Fruit fly (Drosophila melanogaster): Measurements from ENCODE around the gene CG9427.

Gene CG9427

dm6 chr3R:9605084-9605483, 21.6 kb downstream of the CG9427 start (continued):
- TF ChIP-seq Sox100B (GFP tag; optimal IDR thresholded peaks at IDR 0.05) (no peak), CG9797 (GFP tag; optimal IDR thresholded peaks at IDR 0.05) (no peak), MBD-R2 (GFP tag; IDR thresholded peaks at IDR 0.05) (no peak), Gsc (GFP tag; IDR thresholded peaks at IDR 0.05) (no peak), btn (GFP tag; optimal IDR thresholded peaks at IDR 0.05) (peak; percentile 13), PHDP (tag; optimal IDR thresholded peaks at IDR 0.05) (no peak), Atf3 (GFP tag; optimal IDR thresholded peaks at IDR 0.05) (no peak), Dek (tag; optimal IDR thresholded peaks at IDR 0.05) (no peak), chinmo (GFP tag; IDR thresholded peaks at IDR 0.05; ENCODE audit: partially characterized antibody) (no peak), CG11456 (GFP tag; IDR thresholded peaks at IDR 0.05) (no peak), D19A (tag; optimal IDR thresholded peaks at IDR 0.05) (peak; percentile 50), CG6272 (GFP tag; IDR thresholded peaks at IDR 0.05) (no peak), CG7745 (tag; optimal IDR thresholded peaks at IDR 0.05) (no peak), insv (GFP tag; optimal IDR thresholded peaks at IDR 0.05) (no peak), CG17612 (GFP tag; IDR thresholded peaks at IDR 0.05) (no peak), Dip3 (GFP tag; optimal IDR thresholded peaks at IDR 0.05) (no peak), gt (GFP tag; IDR thresholded peaks at IDR 0.05) (no peak), CG13624 (GFP tag; optimal IDR thresholded peaks at IDR 0.05) (no peak), otp (GFP tag; IDR thresholded peaks at IDR 0.05) (peak; percentile 54; the same call in 1 of the 3 replicates), CG15269 (tag; optimal IDR thresholded peaks at IDR 0.05) (no peak), danr (GFP tag; IDR thresholded peaks at IDR 0.05) (no peak), stwl (tag; optimal IDR thresholded peaks at IDR 0.05) (peak; percentile 2), H15 (GFP tag; IDR thresholded peaks at IDR 0.05) (0 out of 3 replicates have a peak, but pooled peaks have one; percentile 36), abd-A (tag; optimal IDR thresholded peaks at IDR 0.05) (no peak), eyg (GFP tag; optimal IDR thresholded peaks at IDR 0.05) (no peak), sna (GFP tag; IDR thresholded peaks at IDR 0.05; ENCODE audit: partially characterized antibody) (no peak), ato (GFP tag; IDR thresholded peaks at IDR 0.05; ENCODE audit: partially characterized antibody) (no peak), Asciz (GFP tag; optimal IDR thresholded peaks at IDR 0.05) (no peak), sqz (GFP tag; optimal IDR thresholded peaks at IDR 0.05) (no peak), da (GFP tag; optimal IDR thresholded peaks at IDR 0.05) (no peak), scrt (GFP tag; optimal IDR thresholded peaks at IDR 0.05) (no peak), kay (GFP tag; optimal IDR thresholded peaks at IDR 0.05) (no peak), Bgb (GFP tag; IDR thresholded peaks at IDR 0.05; ENCODE audit: partially characterized antibody) (no peak), nom (GFP tag; optimal IDR thresholded peaks at IDR 0.05) (peak; percentile 37), CG42726 (GFP tag; IDR thresholded peaks at IDR 0.05; ENCODE audit: partially characterized antibody) (no peak), eve (GFP tag; optimal IDR thresholded peaks at IDR 0.05) (peak in 1 of 2 experiments; percentile 41), Fer2 (tag; optimal IDR thresholded peaks at IDR 0.05) (no peak), fru (optimal IDR thresholded peaks at IDR 0.05) (no peak), gcm (GFP tag; optimal IDR thresholded peaks at IDR 0.05) (no peak), bigmax (GFP tag; optimal IDR thresholded peaks at IDR 0.05) (no peak), bowl (GFP tag; IDR thresholded peaks at IDR 0.05) (no peak), CG10979 (tag; optimal IDR thresholded peaks at IDR 0.05) (peak; percentile 79), Scr (GFP tag; IDR thresholded peaks at IDR 0.05; ENCODE audit: partially characterized antibody) (no peak), Dref (GFP tag; IDR thresholded peaks at IDR 0.05) (no peak), luna (GFP tag; optimal IDR thresholded peaks at IDR 0.05) (no peak), Ssrp (tag; optimal IDR thresholded peaks at IDR 0.05) (peak; percentile 51), CG10654 (GFP tag; optimal IDR thresholded peaks at IDR 0.05) (no peak), disco-r (GFP tag; optimal IDR thresholded peaks at IDR 0.05) (no peak), ATbp (GFP tag; optimal IDR thresholded peaks at IDR 0.05) (no peak), CG12299 (tag; optimal IDR thresholded peaks at IDR 0.05) (no peak), Adf1 (GFP tag; IDR thresholded peaks at IDR 0.05) (no peak), CG32532 (GFP tag; IDR thresholded peaks at IDR 0.05) (no peak)

Data from whole organism, embryonic.